Fruit fly (Drosophila melanogaster) S2 (cell line): ENCODE results near the gene rod.

ENCODE experiments used
- CG8478 ChIP-seq: fragments of >200 bp; optimal IDR thresholded peaks from 2 replicates; lab custom pipeline; 2018
- CTCF ChIP-seq, 2 experiments: fragments of >200 bp; optimal IDR thresholded peaks; 2 replicates each; lab custom pipeline; 2018

- TF ChIP-seq CG8478 (lab: Kevin White, UChicago) (no peak), CTCF (optimal IDR thresholded peaks at IDR 0.05; lab: Kevin White, UChicago) (no peak)
Observed at dm6 chr3R:31603246-31603645, 22.5 kb downstream of the rod start.
